Fruit fly (Drosophila melanogaster) whole organism, embryonic: ENCODE results near the gene ry.

ENCODE experiments used
- B-H2 ChIP-seq: fragments of 200-800 bp; sonication (Bioruptor generic); optimal IDR thresholded peaks from 2 replicates; lab custom pipeline; 2018; ENCODE audit warnings: missing biosample characterization, mild to moderate bottlenecking, missing genetic modification characterization
- CG12744 ChIP-seq: fragments of 200-800 bp; sonication (Bioruptor generic); optimal IDR thresholded peaks from 2 replicates; lab custom pipeline; 2016; ENCODE audit warnings: missing biosample characterization, missing genetic modification characterization
- CG16815 ChIP-seq: fragments of 200-800 bp; sonication (Bioruptor generic); optimal IDR thresholded peaks from 3 replicates; lab custom pipeline; 2017; ENCODE audit warnings: missing biosample characterization, mild to moderate bottlenecking, missing genetic modification characterization
- CG17328 ChIP-seq: fragments of 200-800 bp; sonication (Bioruptor generic); IDR thresholded peaks from 2 replicates; pipeline ENCODE4 v1.3.6; 2022; ENCODE audit warnings: missing biosample characterization, missing genetic modification characterization
- CG18262 ChIP-seq: fragments of 200-800 bp; optimal IDR thresholded peaks from 3 replicates; lab custom pipeline; 2019; ENCODE audit warnings: missing biosample characterization, mild to moderate bottlenecking, missing genetic modification characterization, moderate library complexity
- CG2120 ChIP-seq: fragments of 200-800 bp; sonication (Bioruptor generic); optimal IDR thresholded peaks from 3 replicates; lab custom pipeline; 2016; ENCODE audit warnings: missing biosample characterization, missing genetic modification characterization
- CG2129 ChIP-seq: fragments of 200-800 bp; sonication (Bioruptor generic); IDR thresholded peaks from 2 replicates; pipeline ENCODE4 v1.3.6; 2022; ENCODE audit warnings: missing biosample characterization, missing genetic modification characterization; ENCODE audit not compliant: partially characterized antibody
- CG2889 ChIP-seq: fragments of 200-800 bp; sonication (Bioruptor generic); IDR thresholded peaks from 3 replicates; pipeline ENCODE4 v1.3.6; 2022; ENCODE audit warnings: missing biosample characterization, missing genetic modification characterization
- CG31441 ChIP-seq: fragments of 200-800 bp; sonication (Bioruptor generic); IDR thresholded peaks from 2 replicates; pipeline ENCODE4 v1.3.6; 2022; ENCODE audit warnings: missing biosample characterization, missing genetic modification characterization
- CG34376 ChIP-seq: fragments of 200-800 bp; sonication (Bioruptor generic); optimal IDR thresholded peaks from 2 replicates; lab custom pipeline; 2018; ENCODE audit warnings: missing biosample characterization, mild to moderate bottlenecking, missing genetic modification characterization
- CG3995 ChIP-seq: fragments of 200-800 bp; sonication (Bioruptor generic); optimal IDR thresholded peaks from 3 replicates; lab custom pipeline; 2016; ENCODE audit warnings: missing biosample characterization, missing genetic modification characterization
- CG7745 ChIP-seq: fragments of 200-800 bp; sonication (Bioruptor generic); optimal IDR thresholded peaks from 2 replicates; lab custom pipeline; 2018; ENCODE audit warnings: missing biosample characterization, mild to moderate bottlenecking, missing genetic modification characterization, moderate library complexity
- CG7786 ChIP-seq: fragments of 200-800 bp; sonication (Bioruptor generic); optimal IDR thresholded peaks from 2 replicates; lab custom pipeline; 2016; ENCODE audit warnings: missing biosample characterization, missing genetic modification characterization
- CG9876 ChIP-seq: fragments of 200-800 bp; sonication (Bioruptor generic); optimal IDR thresholded peaks from 2 replicates; lab custom pipeline; 2016; ENCODE audit warnings: missing biosample characterization, missing genetic modification characterization
- Chrac-16 ChIP-seq: fragments of 200-800 bp; sonication (Bioruptor generic); optimal IDR thresholded peaks from 3 replicates; lab custom pipeline; 2016; ENCODE audit warnings: missing biosample characterization, missing genetic modification characterization
- Dad ChIP-seq: fragments of 200-800 bp; sonication (Bioruptor generic); optimal IDR thresholded peaks from 3 replicates; lab custom pipeline; 2016; ENCODE audit warnings: missing biosample characterization, missing genetic modification characterization
- Dfd ChIP-seq, 2 experiments: fragments of >200 bp; optimal IDR thresholded peaks; 2 replicates each; lab custom pipeline; 2017; ENCODE audit warnings: missing biosample characterization in 2 of 2, missing genetic modification characterization in 2 of 2
- Drgx ChIP-seq: fragments of 200-800 bp; sonication (Bioruptor generic); IDR thresholded peaks from 2 replicates; pipeline ENCODE4 v1.3.6; 2022; ENCODE audit warnings: missing biosample characterization, missing genetic modification characterization
- GATAe ChIP-seq: fragments of 200-800 bp; sonication (Bioruptor generic); conservative IDR thresholded peaks from 2 replicates; pipeline ENCODE4 v1.3.6; 2022; ENCODE audit warnings: missing biosample characterization, missing genetic modification characterization
- HLH3B ChIP-seq: fragments of 200-800 bp; sonication (Bioruptor generic); IDR thresholded peaks from 2 replicates; pipeline ENCODE4 v1.3.6; 2022; ENCODE audit warnings: missing biosample characterization, missing genetic modification characterization
- HLH54F ChIP-seq: fragments of 200-800 bp; sonication (Bioruptor generic); optimal IDR thresholded peaks from 3 replicates; lab custom pipeline; 2016; ENCODE audit warnings: missing biosample characterization, missing genetic modification characterization
- Hr51 ChIP-seq, 2 experiments: fragments of 200-800 bp; sonication (Bioruptor generic); optimal IDR thresholded peaks; 2 replicates in 1 of 2; 3 replicates in 1 of 2; lab custom pipeline; 2016 to 2018; ENCODE audit warnings: missing biosample characterization in 2 of 2, missing genetic modification characterization in 2 of 2, mild to moderate bottlenecking in 1 of 2, moderate library complexity in 1 of 2
- Hr78 ChIP-seq, 2 experiments: fragments of 200-800 bp in 1 of 2; fragments of >200 bp in 1 of 2; sonication (Bioruptor generic) in 1 of 2; optimal IDR thresholded peaks; 2 replicates each; lab custom pipeline; 2017 to 2019; ENCODE audit warnings: missing biosample characterization in 2 of 2, missing genetic modification characterization in 2 of 2, mild to moderate bottlenecking in 1 of 2, moderate library complexity in 1 of 2
- Lim3 ChIP-seq: fragments of 200-800 bp; sonication (Bioruptor generic); IDR thresholded peaks from 2 replicates; pipeline ENCODE4 v1.3.6; 2022; ENCODE audit warnings: missing biosample characterization, missing genetic modification characterization
- NK7.1 ChIP-seq: fragments of 200-800 bp; sonication (Bioruptor generic); optimal IDR thresholded peaks from 3 replicates; lab custom pipeline; 2016; ENCODE audit warnings: missing biosample characterization, missing genetic modification characterization
- Nf-YB ChIP-seq: fragments of 200-800 bp; sonication (Bioruptor generic); optimal IDR thresholded peaks from 3 replicates; lab custom pipeline; 2019; ENCODE audit warnings: missing biosample characterization, mild to moderate bottlenecking, missing genetic modification characterization, moderate library complexity
- Oaz ChIP-seq: fragments of 200-800 bp; sonication (Bioruptor generic); IDR thresholded peaks from 2 replicates; pipeline ENCODE4 v1.3.6; 2022; ENCODE audit warnings: missing biosample characterization, missing genetic modification characterization
- Pdp1 ChIP-seq, 2 experiments: fragments of 200-800 bp; sonication (Bioruptor generic); optimal IDR thresholded peaks; 3 replicates each; lab custom pipeline; 2016; ENCODE audit warnings: missing biosample characterization in 2 of 2, missing genetic modification characterization in 2 of 2, mild to moderate bottlenecking in 1 of 2, moderate library complexity in 1 of 2
- Rx ChIP-seq: fragments of 200-800 bp; sonication (Bioruptor generic); IDR thresholded peaks from 2 replicates; pipeline ENCODE4 v1.3.6; 2022; ENCODE audit warnings: missing biosample characterization, missing genetic modification characterization
- Sry-δ ChIP-seq: fragments of 200-800 bp; sonication (Bioruptor generic); optimal IDR thresholded peaks from 2 replicates; lab custom pipeline; 2016; ENCODE audit warnings: missing biosample characterization, missing genetic modification characterization
- Stat92E ChIP-seq, 3 experiments: fragments of >200 bp in 2 of 3; fragments of 200-800 bp in 1 of 3; sonication (Bioruptor generic) in 1 of 3; optimal IDR thresholded peaks; 2 replicates each; lab custom pipeline; 2017 to 2019; ENCODE audit warnings: missing biosample characterization in 3 of 3, missing genetic modification characterization in 3 of 3, mild to moderate bottlenecking in 1 of 3, moderate library complexity in 1 of 3
- Tbp ChIP-seq: fragments of >200 bp; optimal IDR thresholded peaks from 2 replicates; lab custom pipeline; 2018; ENCODE audit warnings: missing biosample characterization, missing genetic modification characterization
- ac ChIP-seq: fragments of 200-800 bp; sonication (Bioruptor generic); optimal IDR thresholded peaks from 3 replicates; lab custom pipeline; 2017; ENCODE audit warnings: missing biosample characterization, mild to moderate bottlenecking, missing genetic modification characterization
- bbx ChIP-seq: fragments of 200-800 bp; sonication (Bioruptor generic); IDR thresholded peaks from 2 replicates; pipeline ENCODE4 v1.3.6; 2022; ENCODE audit warnings: missing biosample characterization, missing genetic modification characterization; ENCODE audit not compliant: partially characterized antibody
- croc ChIP-seq: fragments of 200-800 bp; sonication (Bioruptor generic); conservative IDR thresholded peaks from 3 replicates; pipeline ENCODE4 v1.3.6; 2022; ENCODE audit warnings: missing biosample characterization, missing genetic modification characterization
- dati ChIP-seq: fragments of 200-800 bp; sonication (Bioruptor generic); IDR thresholded peaks from 2 replicates; pipeline ENCODE4 v1.3.6; 2022; ENCODE audit warnings: missing biosample characterization, missing genetic modification characterization
- dysf ChIP-seq: fragments of 200-800 bp; sonication (Bioruptor generic); IDR thresholded peaks from 3 replicates; pipeline ENCODE4 v1.3.6; 2022; ENCODE audit warnings: missing biosample characterization, missing genetic modification characterization
- eyg ChIP-seq: fragments of 200-800 bp; sonication (Bioruptor generic); optimal IDR thresholded peaks from 3 replicates; lab custom pipeline; 2016; ENCODE audit warnings: missing biosample characterization, missing genetic modification characterization
- fu2 ChIP-seq: fragments of 200-800 bp; sonication (Bioruptor generic); optimal IDR thresholded peaks from 2 replicates; lab custom pipeline; 2016; ENCODE audit warnings: missing biosample characterization, missing genetic modification characterization
- hb ChIP-seq: fragments of 200-800 bp; sonication (Bioruptor generic); IDR thresholded peaks from 3 replicates; pipeline ENCODE4 v1.3.6; 2022; ENCODE audit warnings: missing biosample characterization, missing genetic modification characterization; ENCODE audit not compliant: partially characterized antibody
- hbn ChIP-seq: fragments of 200-800 bp; sonication (Bioruptor generic); IDR thresholded peaks from 2 replicates; pipeline ENCODE4 v1.3.6; 2022; ENCODE audit warnings: missing biosample characterization, missing genetic modification characterization; ENCODE audit not compliant: partially characterized antibody
- lola ChIP-seq, 3 experiments: fragments of >200 bp in 2 of 3; fragments of 200-800 bp in 1 of 3; sonication (Bioruptor generic) in 1 of 3; optimal IDR thresholded peaks; 2 replicates each; lab custom pipeline; 2017 to 2019; ENCODE audit warnings: missing biosample characterization in 3 of 3, missing genetic modification characterization in 3 of 3, mild to moderate bottlenecking in 1 of 3, moderate library complexity in 1 of 3
- mam ChIP-seq: fragments of 200-800 bp; sonication (Bioruptor generic); optimal IDR thresholded peaks from 3 replicates; lab custom pipeline; 2016; ENCODE audit warnings: missing biosample characterization, missing genetic modification characterization
- pzg ChIP-seq: fragments of 200-800 bp; sonication (Bioruptor generic); optimal IDR thresholded peaks from 3 replicates; lab custom pipeline; 2018; ENCODE audit warnings: missing biosample characterization, mild to moderate bottlenecking, missing genetic modification characterization, moderate library complexity
- sens ChIP-seq: fragments of 200-800 bp; sonication (Bioruptor generic); peaks from one replicate; lab custom pipeline; 2016; ENCODE audit warnings: missing biosample characterization, missing genetic modification characterization
- shn ChIP-seq: fragments of 200-800 bp; sonication (Bioruptor generic); optimal IDR thresholded peaks from 3 replicates; lab custom pipeline; 2016; ENCODE audit warnings: missing biosample characterization, missing genetic modification characterization
- tap ChIP-seq: fragments of 200-800 bp; optimal IDR thresholded peaks from 3 replicates; lab custom pipeline; 2019; ENCODE audit warnings: missing biosample characterization, mild to moderate bottlenecking, missing genetic modification characterization, moderate library complexity
- tup ChIP-seq: fragments of 200-800 bp; sonication (Bioruptor generic); optimal IDR thresholded peaks from 2 replicates; lab custom pipeline; 2016; ENCODE audit warnings: missing biosample characterization, mild to moderate bottlenecking, missing genetic modification characterization, moderate library complexity
- zen ChIP-seq: fragments of 200-800 bp; sonication (Bioruptor generic); optimal IDR thresholded peaks from 3 replicates; lab custom pipeline; 2018; ENCODE audit warnings: missing biosample characterization, mild to moderate bottlenecking, missing genetic modification characterization, moderate library complexity

Gene ry

dm6 chr3R:13063746-13064592, 31.6 kb downstream of the ry start (continued):
- peak; percentile 7 for TF ChIP-seq CG18262 (tag; lab: Kevin White, UChicago)
- TF ChIP-seq dysf (GFP tag; lab: Robert Waterston, UW): no peak
- no peak for TF ChIP-seq CG12744
- no peak for TF ChIP-seq Dad (GFP tag; lab: Kevin White, UChicago)
- TF ChIP-seq dati: no peak
- TF ChIP-seq ac: no peak
- no peak for TF ChIP-seq tap (tag; lab: Kevin White, UChicago)
- peak in 2 of 3 experiments; percentile 38 to 67 for TF ChIP-seq Stat92E (GFP tag; optimal IDR thresholded peaks at IDR 0.05; lab: Kevin White, UChicago)
- no peak for TF ChIP-seq Rx (GFP tag; lab: Robert Waterston, UW)
- no peak for TF ChIP-seq CG2889
- TF ChIP-seq Sry-δ (GFP tag; lab: Kevin White, UChicago): peak; percentile 3
- TF ChIP-seq CG31441: no peak
- no peak for TF ChIP-seq Oaz (GFP tag; lab: Robert Waterston, UW)
- TF ChIP-seq CG9876 (GFP tag; lab: Kevin White, UChicago): no peak
- no peak for TF ChIP-seq pzg (GFP tag; lab: Kevin White, UChicago)
- TF ChIP-seq Dfd (GFP tag; optimal IDR thresholded peaks at IDR 0.05; lab: Kevin White, UChicago): peak in 1 of 2 experiments; percentile 78
- peak in 1 of 2 experiments; percentile 63 for TF ChIP-seq Hr78 (GFP tag; optimal IDR thresholded peaks at IDR 0.05; lab: Kevin White, UChicago)
- no peak for TF ChIP-seq eyg (GFP tag; lab: Kevin White, UChicago)
- no peak for TF ChIP-seq Lim3 (GFP tag; lab: Robert Waterston, UW)
- TF ChIP-seq bbx (GFP tag; lab: Robert Waterston, UW): no peak; the same call in 1 of the 2 replicates
- no peak for TF ChIP-seq HLH3B
- TF ChIP-seq Tbp: no peak
- no peak for TF ChIP-seq tup (GFP tag; lab: Kevin White, UChicago)
- TF ChIP-seq sens (GFP tag; lab: Kevin White, UChicago): peak; percentile 70
- peak; percentile 63 for TF ChIP-seq zen (tag; lab: Kevin White, UChicago)
- TF ChIP-seq Pdp1 (GFP tag; optimal IDR thresholded peaks at IDR 0.05; lab: Kevin White, UChicago): peak in 1 of 2 experiments; percentile 44
- TF ChIP-seq B-H2 (GFP tag; lab: Kevin White, UChicago): no peak
- no peak for TF ChIP-seq CG7745 (tag; lab: Kevin White, UChicago)
- no peak for TF ChIP-seq CG16815 (GFP tag; lab: Kevin White, UChicago)
- TF ChIP-seq CG2120: no peak
- no peak for TF ChIP-seq CG3995 (GFP tag; lab: Kevin White, UChicago)
- TF ChIP-seq Chrac-16 (GFP tag; lab: Kevin White, UChicago): no peak
- no peak for TF ChIP-seq mam (GFP tag; lab: Kevin White, UChicago)
- no peak for TF ChIP-seq CG7786
- TF ChIP-seq Nf-YB (GFP tag; lab: Kevin White, UChicago): peak; percentile 100
- 0 out of 2 replicates have a peak, but pooled peaks have one; percentile 27 for TF ChIP-seq hbn (GFP tag; lab: Robert Waterston, UW)
- TF ChIP-seq Drgx (GFP tag; lab: Robert Waterston, UW): no peak
- no peak for TF ChIP-seq Hr51 (GFP tag; optimal IDR thresholded peaks at IDR 0.05; lab: Kevin White, UChicago)
- no peak for TF ChIP-seq CG34376
- TF ChIP-seq HLH54F: no peak
- TF ChIP-seq NK7.1: no peak
- TF ChIP-seq lola (GFP tag; optimal IDR thresholded peaks at IDR 0.05; lab: Kevin White, UChicago): peak in 2 of 3 experiments; percentile 1 to 91
- no peak for TF ChIP-seq hb (GFP tag; lab: Robert Waterston, UW)
- no peak for TF ChIP-seq croc
- no peak for TF ChIP-seq GATAe (GFP tag; lab: Robert Waterston, UW)
- TF ChIP-seq CG17328 (GFP tag; lab: Robert Waterston, UW): 0 out of 2 replicates have a peak, but pooled peaks have one; percentile 4
- no peak for TF ChIP-seq CG2129 (GFP tag; lab: Robert Waterston, UW)
- no peak for TF ChIP-seq shn (GFP tag; lab: Kevin White, UChicago)
- no peak for TF ChIP-seq fu2 (GFP tag; lab: Kevin White, UChicago)
